Worm (Caenorhabditis elegans) whole organism, young adult: ENCODE results near the gene mett-10.

Experiments
- B0019.2 ChIP-seq: fragments of 200-800 bp; sonication (Bioruptor generic); conservative IDR thresholded peaks from 2 replicates; pipeline ENCODE4 v1.3.6; 2022; ENCODE audit warnings: missing genetic modification reagents, missing genetic modification characterization, missing compliant biosample characterization
- B0336.3 ChIP-seq: fragments of 200-800 bp; sonication (Bioruptor generic); IDR thresholded peaks from 2 replicates; pipeline ENCODE4 v1.3.6; 2022; ENCODE audit warnings: missing genetic modification characterization, missing compliant biosample characterization
- C06A6.2 ChIP-seq: fragments of 200-800 bp; sonication (Bioruptor generic); conservative IDR thresholded peaks from 2 replicates; pipeline ENCODE4 v1.3.6; 2022; ENCODE audit warnings: missing genetic modification characterization, missing compliant biosample characterization
- F23B12.7 ChIP-seq: sonication (generic microtip); optimal IDR thresholded peaks from 2 replicates; lab custom pipeline; 2017; ENCODE audit warnings: missing genetic modification characterization, mild to moderate bottlenecking, missing compliant biosample characterization, antibody characterized with exemption, moderate library complexity; ENCODE audit not compliant: insufficient read depth
- F33H1.4 ChIP-seq: fragments of 200-800 bp; sonication (Bioruptor generic); IDR thresholded peaks from 2 replicates; pipeline ENCODE4 v1.3.6; 2022; ENCODE audit warnings: missing genetic modification reagents, missing genetic modification characterization, missing compliant biosample characterization
- F37B4.10 ChIP-seq: fragments of 200-800 bp; sonication (Bioruptor generic); IDR thresholded peaks from 2 replicates; pipeline ENCODE4 v1.3.6; 2022; ENCODE audit warnings: missing genetic modification characterization, missing compliant biosample characterization
- T07F8.4 ChIP-seq: sonication (generic microtip); optimal IDR thresholded peaks from 2 replicates; lab custom pipeline; 2016; ENCODE audit warnings: mild to moderate bottlenecking, missing genetic modification characterization, moderate library complexity, missing compliant biosample characterization
- Y53G8AR.9 ChIP-seq: fragments of 200-800 bp; sonication (Bioruptor generic); conservative IDR thresholded peaks from 2 replicates; pipeline ENCODE4 v1.3.6; 2022; ENCODE audit warnings: missing genetic modification reagents, missing genetic modification characterization, missing compliant biosample characterization
- Y56A3A.18 ChIP-seq: fragments of 200-800 bp; sonication (Bioruptor generic); IDR thresholded peaks from 2 replicates; pipeline ENCODE4 v1.3.6; 2022; ENCODE audit warnings: missing genetic modification reagents, missing genetic modification characterization, missing compliant biosample characterization
- akir-1 ChIP-seq: fragments of 200-800 bp; sonication (Bioruptor generic); optimal IDR thresholded peaks from 2 replicates; lab custom pipeline; 2018; ENCODE audit warnings: mild to moderate bottlenecking, missing genetic modification characterization, moderate library complexity, missing compliant biosample characterization
- aptf-3 ChIP-seq: fragments of 200-800 bp; sonication (Bioruptor generic); IDR thresholded peaks from 2 replicates; pipeline ENCODE4 v1.3.6; 2022; ENCODE audit warnings: missing genetic modification characterization, missing compliant biosample characterization
- attf-5 ChIP-seq: fragments of 200-800 bp; sonication (Bioruptor generic); optimal IDR thresholded peaks from 2 replicates; lab custom pipeline; 2018; ENCODE audit warnings: mild to moderate bottlenecking, missing genetic modification characterization, missing compliant biosample characterization
- egl-18 ChIP-seq: fragments of 200-800 bp; sonication (Bioruptor generic); IDR thresholded peaks from 2 replicates; pipeline ENCODE4 v1.3.6; 2022; ENCODE audit warnings: missing genetic modification reagents, missing genetic modification characterization, missing compliant biosample characterization
- fkh-3 ChIP-seq: sonication (generic microtip); optimal IDR thresholded peaks from 2 replicates; lab custom pipeline; 2016; ENCODE audit warnings: mild to moderate bottlenecking, missing genetic modification characterization, missing compliant biosample characterization
- him-1 ChIP-seq: sonication (generic microtip); optimal IDR thresholded peaks from 2 replicates; lab custom pipeline; 2016; ENCODE audit warnings: missing genotype, missing genetic modification reagents, missing genetic modification characterization, missing compliant biosample characterization
- hsf-1 ChIP-seq: fragments of 200-800 bp; sonication (Bioruptor generic); IDR thresholded peaks from 2 replicates; pipeline ENCODE4 v1.3.6; 2022; ENCODE audit warnings: missing genetic modification reagents, missing genetic modification characterization, missing compliant biosample characterization
- let-607 ChIP-seq, 2 experiments: fragments of 200-800 bp in 1 of 2; sonication (Bioruptor generic) in 1 of 2; sonication (generic microtip) in 1 of 2; optimal IDR thresholded peaks; 2 replicates each; lab custom pipeline; 2016 to 2018; ENCODE audit warnings: mild to moderate bottlenecking in 2 of 2, missing compliant biosample characterization in 2 of 2, missing genetic modification characterization in 2 of 2, moderate library complexity in 2 of 2, missing genotype in 1 of 2
- lin-26 ChIP-seq: fragments of 200-800 bp; sonication (Bioruptor generic); IDR thresholded peaks from 2 replicates; pipeline ENCODE4 v1.3.6; 2022; ENCODE audit warnings: missing genetic modification reagents, missing genetic modification characterization, missing compliant biosample characterization
- lin-54 ChIP-seq: fragments of 200-800 bp; sonication (Bioruptor generic); optimal IDR thresholded peaks from 2 replicates; lab custom pipeline; 2018; ENCODE audit warnings: mild to moderate bottlenecking, missing genetic modification characterization, missing compliant biosample characterization
- lsy-27 ChIP-seq: sonication (generic microtip); optimal IDR thresholded peaks from 2 replicates; lab custom pipeline; 2017; ENCODE audit warnings: missing genetic modification characterization, mild to moderate bottlenecking, missing compliant biosample characterization, antibody characterized with exemption, missing genotype, borderline replicate concordance; ENCODE audit not compliant: insufficient read depth
- madf-8 ChIP-seq: fragments of 200-800 bp; sonication (Bioruptor generic); conservative IDR thresholded peaks from 2 replicates; pipeline ENCODE4 v1.3.6; 2022; ENCODE audit warnings: missing genetic modification reagents, missing genetic modification characterization, missing compliant biosample characterization
- nfyb-1 ChIP-seq: fragments of 200-800 bp; sonication (Bioruptor generic); IDR thresholded peaks from 2 replicates; pipeline ENCODE4 v1.3.6; 2022; ENCODE audit warnings: missing genetic modification reagents, missing genetic modification characterization, missing compliant biosample characterization
- nhr-27 ChIP-seq: fragments of 200-800 bp; sonication (Bioruptor generic); optimal IDR thresholded peaks from 2 replicates; lab custom pipeline; 2018; ENCODE audit warnings: mild to moderate bottlenecking, missing genetic modification characterization, moderate library complexity, missing compliant biosample characterization
- nhr-80 ChIP-seq: sonication (generic microtip); optimal IDR thresholded peaks from 2 replicates; lab custom pipeline; 2016; ENCODE audit warnings: missing genetic modification characterization, missing compliant biosample characterization
- nhr-90 ChIP-seq: sonication (generic microtip); optimal IDR thresholded peaks from 2 replicates; lab custom pipeline; 2016; ENCODE audit warnings: missing genotype, mild to moderate bottlenecking, missing genetic modification characterization, missing compliant biosample characterization
- rcor-1 ChIP-seq: fragments of 200-800 bp; sonication (Bioruptor generic); IDR thresholded peaks from 2 replicates; pipeline ENCODE4 v1.3.6; 2022; ENCODE audit warnings: missing genetic modification reagents, missing genetic modification characterization, missing compliant biosample characterization
- repo-1 ChIP-seq: sonication (generic microtip); optimal IDR thresholded peaks from 2 replicates; lab custom pipeline; 2017; ENCODE audit warnings: mild to moderate bottlenecking, missing genetic modification characterization, missing compliant biosample characterization
- rpc-1 ChIP-seq, 2 experiments: fragments of 150-350 bp in 1 of 2; sonication (generic microtip) in 1 of 2; optimal IDR thresholded peaks; 2 replicates each; lab custom pipeline; 2014 to 2018; ENCODE audit warnings: missing biosample characterization in 1 of 2, missing genetic modification characterization in 1 of 2, missing genetic modification reagents in 1 of 2, missing genotype in 1 of 2
- snpc-4 ChIP-seq, 5 experiments: fragments of 150-350 bp in 1 of 5; sonication (generic microtip) in 4 of 5; optimal IDR thresholded peaks; 2 replicates each; lab custom pipeline; 2014 to 2018; ENCODE audit warnings: missing genetic modification characterization in 5 of 5, missing biosample characterization in 3 of 5, antibody characterized with exemption in 2 of 5, mild to moderate bottlenecking in 2 of 5, missing compliant biosample characterization in 2 of 5, missing genotype in 2 of 5, moderate library complexity in 2 of 5, missing genetic modification reagents in 1 of 5
- tbp1 ChIP-seq: fragments of 200-800 bp; sonication (Bioruptor generic); optimal IDR thresholded peaks from 2 replicates; lab custom pipeline; 2018; ENCODE audit warnings: mild to moderate bottlenecking, missing genetic modification characterization, missing compliant biosample characterization
- tbx-9 ChIP-seq: sonication (generic microtip); optimal IDR thresholded peaks from 2 replicates; lab custom pipeline; 2016; ENCODE audit warnings: borderline replicate concordance, missing genetic modification characterization, inconsistent platforms, missing compliant biosample characterization
- unc-62 ChIP-seq: fragments of 150-350 bp; optimal IDR thresholded peaks from 2 replicates; lab custom pipeline; 2014; ENCODE audit warnings: missing biosample characterization, missing genetic modification reagents, missing genetic modification characterization
- xnd-1 ChIP-seq: sonication (generic microtip); optimal IDR thresholded peaks from 2 replicates; lab custom pipeline; 2016; ENCODE audit warnings: missing genotype, missing genetic modification reagents, missing genetic modification characterization, missing compliant biosample characterization
- ztf-26 ChIP-seq: sonication (generic microtip); optimal IDR thresholded peaks from 2 replicates; lab custom pipeline; 2017; ENCODE audit warnings: missing genetic modification characterization, missing compliant biosample characterization

Gene mett-10

ce11 chrIII:10114662-10115061 lies at the start of gene mett-10, which contains the start of gene ZK1128.1:
Gene mett-10 (plus strand): TSS chrIII:10115036.
Gene ZK1128.1 (minus strand): TSS chrIII:10114760.
- no peak for TF ChIP-seq B0019.2 (GFP tag; lab: Robert Waterston, UW)
- TF ChIP-seq fkh-3 (tag; lab: Kevin White, UChicago): no peak
- no peak for TF ChIP-seq aptf-3 (GFP tag; lab: Robert Waterston, UW)
- no peak for TF ChIP-seq Y56A3A.18
- TF ChIP-seq nhr-90: no peak
- TF ChIP-seq snpc-4 (GFP tag; optimal IDR thresholded peaks at IDR 0.05; lab: Kevin White, UChicago): no peak
- no peak for TF ChIP-seq snpc-4 (tag; optimal IDR thresholded peaks at IDR 0.05; lab: Kevin White, UChicago)
- TF ChIP-seq lin-54 (GFP tag; lab: Kevin White, UChicago): no peak
- no peak for TF ChIP-seq lin-26 (GFP tag; lab: Robert Waterston, UW)
- TF ChIP-seq egl-18 (GFP tag; lab: Robert Waterston, UW): no peak
- TF ChIP-seq F33H1.4 (GFP tag; lab: Robert Waterston, UW): no peak
- no peak for TF ChIP-seq ztf-26
- TF ChIP-seq T07F8.4 (tag; lab: Kevin White, UChicago): no peak
- TF ChIP-seq tbp1 (GFP tag; lab: Kevin White, UChicago): no peak
- TF ChIP-seq Y53G8AR.9 (GFP tag; lab: Robert Waterston, UW): no peak
- TF ChIP-seq repo-1 (tag; lab: Kevin White, UChicago): no peak
- TF ChIP-seq rcor-1: no peak

- TF ChIP-seq lsy-27 (no peak), lin-26 (GFP tag; lab: Robert Waterston, UW) (no peak), hsf-1 (no peak)
Observed at ce11 chrIII:10069278-10069677, 45.6 kb upstream of the mett-10 start, which contains the start of gene T16G12.6. Gene T16G12.6 (plus strand): TSS chrIII:10069578.

ce11 chrIII:10076042-10076441 lies 38.8 kb upstream of the mett-10 start:
- TF ChIP-seq him-1 (peak; percentile 30), nhr-90 (no peak), nfyb-1 (GFP tag; lab: Robert Waterston, UW) (peak; percentile 86), madf-8 (GFP tag; lab: Robert Waterston, UW) (no peak)

- TF ChIP-seq tbx-9 (tag; lab: Kevin White, UChicago) (no peak), F23B12.7 (tag; lab: Kevin White, UChicago) (no peak), Y56A3A.18 (no peak)
Observed at ce11 chrIII:10078151-10078550, 36.7 kb upstream of the mett-10 start, which contains the start of gene T16G12.9. Gene T16G12.9 (minus strand): TSS chrIII:10078251.

ce11 chrIII:10078784-10079183 lies 36.1 kb upstream of the mett-10 start:
- TF ChIP-seq tbp1 (GFP tag; lab: Kevin White, UChicago) (no peak), unc-62 (peak; percentile 8), attf-5 (GFP tag; lab: Kevin White, UChicago) (no peak), akir-1 (GFP tag; lab: Kevin White, UChicago) (no peak), rpc-1 (optimal IDR thresholded peaks at IDR 0.05; lab: Kevin White, UChicago) (no peak), rpc-1 (tag; optimal IDR thresholded peaks at IDR 0.05; lab: Kevin White, UChicago) (no peak), nhr-80 (peak; percentile 34), nhr-27 (tag; lab: Kevin White, UChicago) (no peak), F23B12.7 (tag; lab: Kevin White, UChicago) (no peak), B0336.3 (no peak), C06A6.2 (GFP tag; lab: Robert Waterston, UW) (no peak), xnd-1 (tag; lab: Kevin White, UChicago) (no peak), F37B4.10 (GFP tag; lab: Robert Waterston, UW) (no peak), let-607 (tag; optimal IDR thresholded peaks at IDR 0.05; lab: Kevin White, UChicago) (peak in 1 of 2 experiments; percentile 68), lsy-27 (no peak)
